Fruit fly (Drosophila melanogaster) whole organism, embryonic: ENCODE data around the gene Efr.

ENCODE experiments used
- Bgb ChIP-seq: fragments of 200-800 bp; sonication (Bioruptor generic); IDR thresholded peaks from 2 replicates; pipeline ENCODE4 v1.3.6; 2022; ENCODE audit warnings: missing biosample characterization, missing genetic modification characterization; ENCODE audit not compliant: partially characterized antibody
- Blimp-1 ChIP-seq: fragments of 200-800 bp; sonication (Bioruptor generic); optimal IDR thresholded peaks from 3 replicates; lab custom pipeline; 2018; ENCODE audit warnings: missing biosample characterization, missing genetic modification characterization, mild to moderate bottlenecking, moderate library complexity, missing genetic modification reagents
- CG10462 ChIP-seq: fragments of 200-800 bp; sonication (Bioruptor generic); optimal IDR thresholded peaks from 2 replicates; lab custom pipeline; 2016; ENCODE audit warnings: missing biosample characterization, missing genetic modification characterization
- CG11398 ChIP-seq: fragments of 200-800 bp; sonication (Bioruptor generic); optimal IDR thresholded peaks from 2 replicates; lab custom pipeline; 2016; ENCODE audit warnings: missing biosample characterization, missing genetic modification characterization
- CG12071 ChIP-seq: fragments of 200-800 bp; sonication (Bioruptor generic); optimal IDR thresholded peaks from 3 replicates; lab custom pipeline; 2018; ENCODE audit warnings: missing biosample characterization, mild to moderate bottlenecking, missing genetic modification characterization
- CG13123 ChIP-seq: fragments of 200-800 bp; sonication (Bioruptor generic); optimal IDR thresholded peaks from 2 replicates; lab custom pipeline; 2016; ENCODE audit warnings: missing biosample characterization, missing genetic modification characterization
- CG13287 ChIP-seq: fragments of 200-800 bp; sonication (Bioruptor generic); IDR thresholded peaks from 2 replicates; pipeline ENCODE4 v1.3.6; 2022; ENCODE audit warnings: missing biosample characterization, missing genetic modification characterization; ENCODE audit not compliant: partially characterized antibody
- CG13894 ChIP-seq: fragments of 200-800 bp; sonication (Bioruptor generic); optimal IDR thresholded peaks from 3 replicates; lab custom pipeline; 2018; ENCODE audit warnings: missing biosample characterization, mild to moderate bottlenecking, missing genetic modification characterization, moderate library complexity
- CG15479 ChIP-seq: fragments of 200-800 bp; sonication (Bioruptor generic); optimal IDR thresholded peaks from 3 replicates; lab custom pipeline; 2019; ENCODE audit warnings: missing biosample characterization, mild to moderate bottlenecking, missing genetic modification characterization, moderate library complexity
- CG30403 ChIP-seq: fragments of 200-800 bp; sonication (Bioruptor generic); optimal IDR thresholded peaks from 3 replicates; lab custom pipeline; 2016; ENCODE audit warnings: missing biosample characterization, missing genetic modification characterization
- CG3281 ChIP-seq: fragments of 200-800 bp; sonication (Bioruptor generic); optimal IDR thresholded peaks from 3 replicates; lab custom pipeline; 2017; ENCODE audit warnings: missing biosample characterization, mild to moderate bottlenecking, missing genetic modification characterization
- CG8765 ChIP-seq: fragments of 200-800 bp; sonication (Bioruptor generic); IDR thresholded peaks from 2 replicates; pipeline ENCODE4 v1.3.6; 2022; ENCODE audit warnings: missing biosample characterization, missing genetic modification characterization
- CG9609 ChIP-seq: fragments of 200-800 bp; sonication (Bioruptor generic); optimal IDR thresholded peaks from 3 replicates; lab custom pipeline; 2016; ENCODE audit warnings: missing biosample characterization, missing genetic modification characterization
- Camta ChIP-seq: fragments of 200-800 bp; sonication (Bioruptor generic); optimal IDR thresholded peaks from 2 replicates; lab custom pipeline; 2016; ENCODE audit warnings: missing biosample characterization, missing genetic modification characterization
- CrebB ChIP-seq: fragments of 200-800 bp; sonication (Bioruptor generic); optimal IDR thresholded peaks from 3 replicates; lab custom pipeline; 2018; ENCODE audit warnings: missing biosample characterization, mild to moderate bottlenecking, missing genetic modification characterization
- Dll ChIP-seq: fragments of 200-800 bp; sonication (Bioruptor generic); IDR thresholded peaks from 4 replicates; pipeline ENCODE4 v1.3.6; 2022; ENCODE audit warnings: missing biosample characterization, missing genetic modification characterization; ENCODE audit not compliant: partially characterized antibody
- Elba2 ChIP-seq: fragments of 200-800 bp; sonication (Bioruptor generic); optimal IDR thresholded peaks from 3 replicates; lab custom pipeline; 2016; ENCODE audit warnings: missing biosample characterization, missing genetic modification characterization
- Fer1 ChIP-seq: fragments of 200-800 bp; sonication (Bioruptor generic); optimal IDR thresholded peaks from 2 replicates; lab custom pipeline; 2017; ENCODE audit warnings: missing biosample characterization, mild to moderate bottlenecking, missing genetic modification characterization
- Jarid2 ChIP-seq: fragments of 200-800 bp; sonication (Bioruptor generic); optimal IDR thresholded peaks from 3 replicates; lab custom pipeline; 2017; ENCODE audit warnings: mild to moderate bottlenecking, missing biosample characterization, missing genetic modification reagents, missing genetic modification characterization
- MESR4 ChIP-seq: fragments of 200-800 bp; sonication (Bioruptor generic); optimal IDR thresholded peaks from 2 replicates; lab custom pipeline; 2018; ENCODE audit warnings: missing biosample characterization, mild to moderate bottlenecking, missing genetic modification characterization, moderate library complexity
- MTF-1 ChIP-seq: fragments of 200-800 bp; sonication (Bioruptor generic); optimal IDR thresholded peaks from 2 replicates; lab custom pipeline; 2018; ENCODE audit warnings: missing biosample characterization, mild to moderate bottlenecking, missing genetic modification characterization, borderline replicate concordance
- Med ChIP-seq: fragments of 200-800 bp; sonication (Bioruptor generic); peaks from one replicate; lab custom pipeline; 2016; ENCODE audit warnings: missing biosample characterization, missing genetic modification characterization, mild to moderate bottlenecking, inconsistent platforms, moderate library complexity
- Oli ChIP-seq: fragments of 200-800 bp; sonication (Bioruptor generic); optimal IDR thresholded peaks from 2 replicates; lab custom pipeline; 2018; ENCODE audit warnings: missing biosample characterization, mild to moderate bottlenecking, missing genetic modification characterization, moderate library complexity
- Rfx ChIP-seq: fragments of 200-800 bp; sonication (Bioruptor generic); IDR thresholded peaks from 2 replicates; pipeline ENCODE4 v1.3.6; 2022; ENCODE audit warnings: missing biosample characterization, missing genetic modification characterization
- ac ChIP-seq: fragments of 200-800 bp; sonication (Bioruptor generic); optimal IDR thresholded peaks from 3 replicates; lab custom pipeline; 2017; ENCODE audit warnings: missing biosample characterization, mild to moderate bottlenecking, missing genetic modification characterization
- ash1 ChIP-seq: fragments of 200-800 bp; sonication (Bioruptor generic); optimal IDR thresholded peaks from 2 replicates; lab custom pipeline; 2018; ENCODE audit warnings: missing biosample characterization, mild to moderate bottlenecking, missing genetic modification characterization
- cg ChIP-seq: fragments of 200-800 bp; sonication (Bioruptor generic); optimal IDR thresholded peaks from 3 replicates; lab custom pipeline; 2019; ENCODE audit warnings: missing biosample characterization, mild to moderate bottlenecking, missing genetic modification characterization, moderate library complexity
- ci ChIP-seq: fragments of 200-800 bp; sonication (Bioruptor generic); IDR thresholded peaks from 3 replicates; pipeline ENCODE4 v1.3.6; 2022; ENCODE audit warnings: missing biosample characterization, missing genetic modification characterization
- crol ChIP-seq: fragments of 200-800 bp; sonication (Bioruptor generic); IDR thresholded peaks from 2 replicates; pipeline ENCODE4 v1.3.6; 2022; ENCODE audit warnings: missing biosample characterization, missing genetic modification characterization
- ems ChIP-seq: fragments of 200-800 bp; sonication (Bioruptor generic); optimal IDR thresholded peaks from 3 replicates; lab custom pipeline; 2016; ENCODE audit warnings: missing biosample characterization, missing genetic modification characterization
- fu2 ChIP-seq: fragments of 200-800 bp; sonication (Bioruptor generic); optimal IDR thresholded peaks from 2 replicates; lab custom pipeline; 2016; ENCODE audit warnings: missing biosample characterization, missing genetic modification characterization
- gem ChIP-seq: fragments of 200-800 bp; sonication (Bioruptor generic); optimal IDR thresholded peaks from 2 replicates; lab custom pipeline; 2019; ENCODE audit warnings: missing biosample characterization, mild to moderate bottlenecking, missing genetic modification characterization, moderate library complexity
- grn ChIP-seq: fragments of 200-800 bp; sonication (Bioruptor generic); optimal IDR thresholded peaks from 3 replicates; lab custom pipeline; 2017; ENCODE audit warnings: missing biosample characterization, missing genetic modification characterization
- hb ChIP-seq: fragments of 200-800 bp; sonication (Bioruptor generic); IDR thresholded peaks from 3 replicates; pipeline ENCODE4 v1.3.6; 2022; ENCODE audit warnings: missing biosample characterization, missing genetic modification characterization; ENCODE audit not compliant: partially characterized antibody
- insv ChIP-seq, 2 experiments: fragments of 200-800 bp; sonication (Bioruptor generic); optimal IDR thresholded peaks; 3 replicates each; lab custom pipeline; 2016 to 2018; ENCODE audit warnings: missing biosample characterization in 2 of 2, missing genetic modification characterization in 2 of 2
- maf-S ChIP-seq: fragments of 200-800 bp; sonication (Bioruptor generic); optimal IDR thresholded peaks from 2 replicates; lab custom pipeline; 2016; ENCODE audit warnings: missing biosample characterization, missing genetic modification characterization
- nerfin-1 ChIP-seq: fragments of 200-800 bp; sonication (Bioruptor generic); optimal IDR thresholded peaks from 3 replicates; lab custom pipeline; 2019; ENCODE audit warnings: missing biosample characterization, mild to moderate bottlenecking, missing genetic modification characterization, moderate library complexity
- org-1 ChIP-seq: fragments of 200-800 bp; sonication (Bioruptor generic); optimal IDR thresholded peaks from 2 replicates; lab custom pipeline; 2017; ENCODE audit warnings: missing biosample characterization, missing genetic modification characterization
- sens ChIP-seq: fragments of 200-800 bp; sonication (Bioruptor generic); peaks from one replicate; lab custom pipeline; 2016; ENCODE audit warnings: missing biosample characterization, missing genetic modification characterization

The Efr gene

dm6 chrX:6253701-6254100 is 33.9 kb downstream of the Efr start (continued):
- TF ChIP-seq CG10462 (GFP tag; lab: Kevin White, UChicago) (no peak), hb (no peak), Oli (tag; lab: Kevin White, UChicago) (no peak), CG30403 (no peak), Fer1 (GFP tag; lab: Kevin White, UChicago) (peak; percentile 0), Bgb (GFP tag; lab: Robert Waterston, UW) (no peak), CrebB (peak; percentile 8)

dm6 chrX:6254617-6255349 is 35.0 kb downstream of the Efr start:
- TF ChIP-seq CG13123 (GFP tag; lab: Kevin White, UChicago), result no peak
- no peak for TF ChIP-seq Blimp-1 (GFP tag; lab: Kevin White, UChicago)
- TF ChIP-seq ac (GFP tag; lab: Kevin White, UChicago), result no peak
- TF ChIP-seq cg (GFP tag; lab: Kevin White, UChicago), result peak; percentile 77
- TF ChIP-seq CG13894 (tag; lab: Kevin White, UChicago), result no peak
- no peak for TF ChIP-seq maf-S (GFP tag; lab: Kevin White, UChicago)
- no peak for TF ChIP-seq CG9609
- no peak for TF ChIP-seq ems (GFP tag; lab: Kevin White, UChicago)
- no peak for TF ChIP-seq CG12071
- TF ChIP-seq Rfx, result no peak
- TF ChIP-seq grn, result no peak
- TF ChIP-seq CG8765 (GFP tag; lab: Robert Waterston, UW), result no peak
- TF ChIP-seq Elba2, result peak; percentile 83
- no peak for TF ChIP-seq CG15479 (GFP tag; lab: Kevin White, UChicago)
- TF ChIP-seq crol (GFP tag; lab: Robert Waterston, UW), result peak; percentile 67
- no peak for TF ChIP-seq CG13287
- TF ChIP-seq ci (GFP tag; lab: Robert Waterston, UW), result peak; percentile 25; the same call in 1 of the 3 replicates
- no peak for TF ChIP-seq org-1 (GFP tag; lab: Kevin White, UChicago)
- no peak for TF ChIP-seq fu2 (GFP tag; lab: Kevin White, UChicago)
- peak; percentile 30 for TF ChIP-seq MESR4
- peak; percentile 84 to 95 for TF ChIP-seq insv (GFP tag; optimal IDR thresholded peaks at IDR 0.05; lab: Kevin White, UChicago)
- TF ChIP-seq nerfin-1 (tag; lab: Kevin White, UChicago), result peak; percentile 19
- no peak for TF ChIP-seq gem (tag; lab: Kevin White, UChicago)
- TF ChIP-seq Camta (GFP tag; lab: Kevin White, UChicago), result no peak
- no peak for TF ChIP-seq Dll
- TF ChIP-seq sens, result peak; percentile 37
- no peak for TF ChIP-seq ash1
- peak; percentile 60 for TF ChIP-seq Med (GFP tag; lab: Kevin White, UChicago)
- TF ChIP-seq CG11398 (GFP tag; lab: Kevin White, UChicago), result no peak
- TF ChIP-seq Jarid2 (GFP tag; lab: Kevin White, UChicago), result peak; percentile 4
- TF ChIP-seq CrebB, result no peak
- no peak for TF ChIP-seq CG3281 (GFP tag; lab: Kevin White, UChicago)
- TF ChIP-seq MTF-1, result no peak
